Worm (Caenorhabditis elegans) whole organism, late embryonic: ENCODE measurements around the gene slc-25A10.

Experiments
- C08G9.2 ChIP-seq: sonication (generic microtip); optimal IDR thresholded peaks from 2 replicates; lab custom pipeline; 2016; ENCODE audit warnings: mild to moderate bottlenecking, missing genetic modification characterization, moderate library complexity, missing compliant biosample characterization
- F13H6.1 ChIP-seq: sonication (generic microtip); optimal IDR thresholded peaks from 2 replicates; lab custom pipeline; 2016; ENCODE audit warnings: missing genetic modification characterization, missing compliant biosample characterization
- K02D7.2 ChIP-seq: sonication (generic microtip); optimal IDR thresholded peaks from 2 replicates; lab custom pipeline; 2017; ENCODE audit warnings: mild to moderate bottlenecking, missing genetic modification characterization, missing compliant biosample characterization
- K09A11.1 ChIP-seq: sonication (generic microtip); optimal IDR thresholded peaks from 2 replicates; lab custom pipeline; 2017; ENCODE audit warnings: antibody characterized with exemption, mild to moderate bottlenecking, missing genetic modification characterization, missing compliant biosample characterization; ENCODE audit not compliant: insufficient read depth
- Y22D7AL.16 ChIP-seq: sonication (generic microtip); optimal IDR thresholded peaks from 2 replicates; lab custom pipeline; 2016; ENCODE audit warnings: missing genetic modification characterization, missing compliant biosample characterization
- ceh-14 ChIP-seq: sonication (generic microtip); optimal IDR thresholded peaks from 2 replicates; lab custom pipeline; 2016; ENCODE audit warnings: missing genotype, missing genetic modification characterization, missing compliant biosample characterization
- ceh-18 ChIP-seq: sonication (generic microtip); optimal IDR thresholded peaks from 2 replicates; lab custom pipeline; 2016; ENCODE audit warnings: missing genetic modification characterization, missing compliant biosample characterization
- ceh-2 ChIP-seq: sonication (generic microtip); optimal IDR thresholded peaks from 2 replicates; lab custom pipeline; 2016; ENCODE audit warnings: missing genotype, missing genetic modification characterization, missing compliant biosample characterization
- ceh-22 ChIP-seq: sonication (generic microtip); optimal IDR thresholded peaks from 2 replicates; lab custom pipeline; 2017; ENCODE audit warnings: missing biosample characterization, missing genetic modification characterization
- ceh-31 ChIP-seq: sonication (generic microtip); optimal IDR thresholded peaks from 2 replicates; lab custom pipeline; 2016; ENCODE audit warnings: missing genetic modification characterization, missing compliant biosample characterization
- ceh-34 ChIP-seq: sonication (generic microtip); optimal IDR thresholded peaks from 2 replicates; lab custom pipeline; 2016; ENCODE audit warnings: mild to moderate bottlenecking, missing genetic modification characterization, missing compliant biosample characterization
- che-1 ChIP-seq: sonication (generic microtip); optimal IDR thresholded peaks from 2 replicates; lab custom pipeline; 2016; ENCODE audit warnings: mild to moderate bottlenecking, missing genetic modification characterization, missing compliant biosample characterization
- dmd-4 ChIP-seq: sonication (generic microtip); optimal IDR thresholded peaks from 2 replicates; lab custom pipeline; 2016; ENCODE audit warnings: borderline replicate concordance, missing genetic modification characterization, missing compliant biosample characterization
- elt-2 ChIP-seq: sonication (generic microtip); optimal IDR thresholded peaks from 2 replicates; lab custom pipeline; 2016; ENCODE audit warnings: missing genetic modification reagents, missing genetic modification characterization, missing compliant biosample characterization
- eyg-1 ChIP-seq: sonication (generic microtip); optimal IDR thresholded peaks from 2 replicates; lab custom pipeline; 2016; ENCODE audit warnings: missing genotype, missing genetic modification characterization, missing compliant biosample characterization
- fkh-10 ChIP-seq: fragments of 150-350 bp; optimal IDR thresholded peaks from 2 replicates; lab custom pipeline; 2014; ENCODE audit warnings: missing biosample characterization, missing genetic modification reagents, missing genetic modification characterization
- gmeb-2 ChIP-seq: sonication (generic microtip); optimal IDR thresholded peaks from 2 replicates; lab custom pipeline; 2016; ENCODE audit warnings: missing genetic modification characterization, inconsistent platforms, missing compliant biosample characterization
- hlh-13 ChIP-seq: fragments of 200-800 bp; sonication (Bioruptor generic); optimal IDR thresholded peaks from 2 replicates; lab custom pipeline; 2018; ENCODE audit warnings: mild to moderate bottlenecking, missing genetic modification characterization, missing compliant biosample characterization
- hlh-15 ChIP-seq: sonication (generic microtip); optimal IDR thresholded peaks from 2 replicates; lab custom pipeline; 2016; ENCODE audit warnings: missing genetic modification characterization, missing compliant biosample characterization
- hlh-30 ChIP-seq: sonication (generic microtip); optimal IDR thresholded peaks from 2 replicates; lab custom pipeline; 2017; ENCODE audit warnings: antibody characterized with exemption, missing genetic modification characterization, missing compliant biosample characterization; ENCODE audit not compliant: insufficient read depth
- hlh-6 ChIP-seq: sonication (generic microtip); optimal IDR thresholded peaks from 2 replicates; lab custom pipeline; 2016; ENCODE audit warnings: missing genotype, missing genetic modification characterization, missing compliant biosample characterization
- hlh-8 ChIP-seq: sonication (generic microtip); optimal IDR thresholded peaks from 2 replicates; lab custom pipeline; 2016; ENCODE audit warnings: missing genotype, missing genetic modification characterization, missing compliant biosample characterization
- lim-6 ChIP-seq: sonication (generic microtip); optimal IDR thresholded peaks from 2 replicates; lab custom pipeline; 2016; ENCODE audit warnings: missing genetic modification characterization, missing compliant biosample characterization
- lin-11 ChIP-seq: fragments of 200-800 bp; sonication (Bioruptor generic); optimal IDR thresholded peaks from 2 replicates; lab custom pipeline; 2018; ENCODE audit warnings: mild to moderate bottlenecking, missing genetic modification characterization, missing compliant biosample characterization
- mec-3 ChIP-seq: sonication (generic microtip); optimal IDR thresholded peaks from 2 replicates; lab custom pipeline; 2016; ENCODE audit warnings: borderline replicate concordance, missing genetic modification characterization, missing compliant biosample characterization
- npax-4 ChIP-seq: sonication (generic microtip); optimal IDR thresholded peaks from 2 replicates; lab custom pipeline; 2016; ENCODE audit warnings: missing genetic modification characterization, missing compliant biosample characterization
- odd-2 ChIP-seq: sonication (generic microtip); optimal IDR thresholded peaks from 2 replicates; lab custom pipeline; 2017; ENCODE audit warnings: antibody characterized with exemption, mild to moderate bottlenecking, missing genetic modification characterization, missing compliant biosample characterization
- pha-4 ChIP-seq: fragments of 150-350 bp; optimal IDR thresholded peaks from 2 replicates; lab custom pipeline; 2018; ENCODE audit warnings: missing biosample characterization, missing genetic modification reagents, missing genetic modification characterization
- pqm-1 ChIP-seq: sonication (generic microtip); optimal IDR thresholded peaks from 2 replicates; lab custom pipeline; 2016; ENCODE audit warnings: missing genetic modification characterization, missing compliant biosample characterization
- rnt-1 ChIP-seq: sonication (generic microtip); optimal IDR thresholded peaks from 2 replicates; lab custom pipeline; 2016; ENCODE audit warnings: missing genetic modification characterization, missing compliant biosample characterization
- sox-2 ChIP-seq: fragments of 200-800 bp; sonication (Bioruptor generic); IDR thresholded peaks from 2 replicates; pipeline ENCODE4 v1.3.6; 2022; ENCODE audit warnings: missing genetic modification reagents, missing genetic modification characterization, missing compliant biosample characterization
- syd-9 ChIP-seq: sonication (generic microtip); optimal IDR thresholded peaks from 2 replicates; lab custom pipeline; 2016; ENCODE audit warnings: mild to moderate bottlenecking, missing genetic modification characterization, moderate library complexity, missing compliant biosample characterization
- tbx-2 ChIP-seq: sonication (generic microtip); optimal IDR thresholded peaks from 2 replicates; lab custom pipeline; 2016; ENCODE audit warnings: missing genetic modification characterization, missing compliant biosample characterization
- ttx-3 ChIP-seq: sonication (generic microtip); optimal IDR thresholded peaks from 2 replicates; lab custom pipeline; 2016; ENCODE audit warnings: missing genetic modification reagents, missing genetic modification characterization, missing compliant biosample characterization
- unc-55 ChIP-seq: sonication (generic microtip); optimal IDR thresholded peaks from 2 replicates; lab custom pipeline; 2017; ENCODE audit warnings: missing biosample characterization, missing genetic modification reagents, missing genetic modification characterization
- unc-86 ChIP-seq: sonication (generic microtip); optimal IDR thresholded peaks from 2 replicates; lab custom pipeline; 2016; ENCODE audit warnings: missing genetic modification characterization, missing compliant biosample characterization
- ztf-16 ChIP-seq: sonication (generic microtip); optimal IDR thresholded peaks from 2 replicates; lab custom pipeline; 2017; ENCODE audit warnings: missing genetic modification characterization, missing compliant biosample characterization

The slc-25A10 gene

ce11 chrX:6742011-6742683, 16.7 kb upstream of the slc-25A10 start, which contains the start of gene mdl-1 (continued):
- TF ChIP-seq tbx-2 (peak; percentile 88), Y22D7AL.16 (tag; lab: Kevin White, UChicago) (no peak), eyg-1 (tag; lab: Kevin White, UChicago) (peak; percentile 69), lin-11 (tag; lab: Kevin White, UChicago) (peak; percentile 21), unc-86 (tag; lab: Kevin White, UChicago) (no peak), gmeb-2 (tag; lab: Kevin White, UChicago) (no peak), ztf-16 (tag; lab: Kevin White, UChicago) (peak; percentile 2), elt-2 (tag; lab: Kevin White, UChicago) (peak; percentile 74), ceh-14 (tag; lab: Kevin White, UChicago) (peak; percentile 63), ttx-3 (no peak), K09A11.1 (tag; lab: Kevin White, UChicago) (peak; percentile 45), ceh-34 (tag; lab: Kevin White, UChicago) (peak; percentile 96), odd-2 (tag; lab: Kevin White, UChicago) (no peak), fkh-10 (GFP tag; lab: Kevin White, UChicago) (no peak), dmd-4 (tag; lab: Kevin White, UChicago) (no peak), ceh-2 (peak; percentile 32), mec-3 (tag; lab: Kevin White, UChicago) (no peak), hlh-30 (tag; lab: Kevin White, UChicago) (peak; percentile 89), F13H6.1 (peak; percentile 54), hlh-6 (no peak), pqm-1 (no peak), lim-6 (tag; lab: Kevin White, UChicago) (no peak), pha-4 (tag; lab: Kevin White, UChicago) (no peak), K02D7.2 (no peak), rnt-1 (tag; lab: Kevin White, UChicago) (peak; percentile 97), che-1 (tag; lab: Kevin White, UChicago) (no peak), syd-9 (tag; lab: Kevin White, UChicago) (peak; percentile 58), ceh-22 (tag; lab: Kevin White, UChicago) (no peak)

- no peak for TF ChIP-seq sox-2
- no peak for TF ChIP-seq hlh-13
- TF ChIP-seq hlh-30 (tag; lab: Kevin White, UChicago): peak; percentile 65
- TF ChIP-seq unc-55 (GFP tag; lab: Kevin White, UChicago): peak; percentile 72
- no peak for TF ChIP-seq C08G9.2
- TF ChIP-seq npax-4 (tag; lab: Kevin White, UChicago): no peak
- no peak for TF ChIP-seq hlh-6
Measured at ce11 chrX:6741532-6741931, 16.1 kb upstream of the slc-25A10 start.

DNA sequence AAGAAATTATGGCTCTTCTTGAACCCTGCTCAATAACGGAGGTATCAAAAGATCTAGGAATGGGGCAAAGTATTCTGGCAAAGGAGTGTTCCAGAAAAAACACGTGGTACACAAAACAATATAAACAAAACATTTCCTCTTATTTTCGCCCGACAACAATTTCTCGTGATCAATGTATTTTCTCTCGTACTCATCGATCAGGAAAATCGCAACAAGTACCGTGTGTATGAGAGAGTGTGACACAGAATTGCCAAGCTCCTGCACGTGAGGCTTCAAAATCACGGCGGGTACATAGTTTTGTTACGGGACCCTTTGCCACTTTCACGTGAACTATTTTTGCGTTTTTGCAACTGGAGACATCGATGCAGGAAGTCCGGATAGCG, 15.5 kb upstream of the slc-25A10 start:
- TF ChIP-seq hlh-30 (tag; lab: Kevin White, UChicago) (peak; percentile 74), pha-4 (tag; lab: Kevin White, UChicago) (no peak), hlh-8 (tag; lab: Kevin White, UChicago) (no peak), gmeb-2 (tag; lab: Kevin White, UChicago) (no peak), pqm-1 (no peak), ztf-16 (tag; lab: Kevin White, UChicago) (no peak), ceh-18 (tag; lab: Kevin White, UChicago) (peak; percentile 12), hlh-15 (tag; lab: Kevin White, UChicago) (no peak), ceh-31 (tag; lab: Kevin White, UChicago) (no peak)
